Worm (Caenorhabditis elegans): Measurements from ENCODE around the gene T12G3.6.

The T12G3.6 gene

ce11 chrIV:12052461-12052860 is 21.4 kb upstream of the T12G3.6 start:
- TF ChIP-seq T23F11.4 (GFP tag; optimal IDR thresholded peaks at IDR 0.05) = no peak
- no peak for TF ChIP-seq ceh-45 (GFP tag; IDR thresholded peaks at IDR 0.05)
- TF ChIP-seq ceh-9 (tag; optimal IDR thresholded peaks at IDR 0.05) = no peak
- no peak for TF ChIP-seq C08G9.2 (tag; optimal IDR thresholded peaks at IDR 0.05)
- TF ChIP-seq ztf-16 (tag; optimal IDR thresholded peaks at IDR 0.05) = no peak
- no peak for TF ChIP-seq ceh-31 (tag; optimal IDR thresholded peaks at IDR 0.05)
- no peak for TF ChIP-seq madf-2 (tag; optimal IDR thresholded peaks at IDR 0.05)
- no peak for TF ChIP-seq pag-3 (tag; optimal IDR thresholded peaks at IDR 0.05; ENCODE audit: borderline replicate concordance)
- TF ChIP-seq dmd-4 (tag; optimal IDR thresholded peaks at IDR 0.05; ENCODE audit: borderline replicate concordance) = no peak
- no peak for TF ChIP-seq nhr-11 (tag; optimal IDR thresholded peaks at IDR 0.05)
- TF ChIP-seq sox-2 (GFP tag; IDR thresholded peaks at IDR 0.05) = no peak
- no peak for TF ChIP-seq elt-2 (tag; optimal IDR thresholded peaks at IDR 0.05)
- no peak for TF ChIP-seq pros-1 (tag; optimal IDR thresholded peaks at IDR 0.05)
- TF ChIP-seq dve-1 (tag; optimal IDR thresholded peaks at IDR 0.05) = no peak
- TF ChIP-seq ceh-14 (tag; optimal IDR thresholded peaks at IDR 0.05) = no peak

ce11 chrIV:12051049-12051792 is 20.1 kb upstream of the T12G3.6 start, which contains the start of the genes bre-5 and spt-5:
TSS of gene bre-5 (minus strand) at chrIV:12051215.
TSS of gene spt-5 (plus strand) at chrIV:12051491.
- TF ChIP-seq syd-9 (tag; optimal IDR thresholded peaks at IDR 0.05) (no peak), mec-3 (tag; optimal IDR thresholded peaks at IDR 0.05; ENCODE audit: borderline replicate concordance) (no peak), zip-5 (tag; optimal IDR thresholded peaks at IDR 0.05) (no peak), sdc-2 (tag; optimal IDR thresholded peaks at IDR 0.05) (no peak), ceh-19 (GFP tag; optimal IDR thresholded peaks at IDR 0.05) (no peak), fkh-6 (tag; optimal IDR thresholded peaks at IDR 0.05) (no peak)

- TF ChIP-seq nhr-232 (tag; optimal IDR thresholded peaks at IDR 0.05) (no peak), T23F11.4 (GFP tag; optimal IDR thresholded peaks at IDR 0.05) (no peak), hlh-30 (tag; optimal IDR thresholded peaks at IDR 0.05; ENCODE audit: insufficient read depth) (no peak), ttx-3 (tag; optimal IDR thresholded peaks at IDR 0.05) (no peak), ceh-22 (tag; optimal IDR thresholded peaks at IDR 0.05) (no peak), mec-3 (tag; optimal IDR thresholded peaks at IDR 0.05; ENCODE audit: borderline replicate concordance) (no peak), sox-2 (GFP tag; IDR thresholded peaks at IDR 0.05) (no peak), unc-42 (tag; optimal IDR thresholded peaks at IDR 0.05) (no peak), sdc-2 (tag; optimal IDR thresholded peaks at IDR 0.05) (no peak), ceh-48 (tag; optimal IDR thresholded peaks at IDR 0.05) (no peak), C38D4.7 (GFP tag; optimal IDR thresholded peaks at IDR 0.05) (no peak), F13H6.1 (tag; optimal IDR thresholded peaks at IDR 0.05) (no peak)
Observed at ce11 chrIV:12047552-12048347, 16.7 kb upstream of the T12G3.6 start, which contains the start of gene T12G3.4. TSS of gene T12G3.4 (plus strand) at chrIV:12048256.

ce11 chrIV:12046524-12047203 is 15.6 kb upstream of the T12G3.6 start, which contains the start of gene T12G3.2:
TSS of gene T12G3.2 (minus strand) at chrIV:12046967.
- TF ChIP-seq sox-2 (GFP tag; IDR thresholded peaks at IDR 0.05) = no peak
- peak; percentile 76 for TF ChIP-seq elt-2 (tag; optimal IDR thresholded peaks at IDR 0.05)

Data from whole organism, late embryonic.